Worm (Caenorhabditis elegans) whole organism, young adult: ENCODE data around the gene erd-2.2.

Source experiments
- B0035.1 ChIP-seq: sonication (generic microtip); optimal IDR thresholded peaks from 2 replicates; lab custom pipeline; 2016; ENCODE audit warnings: missing genetic modification characterization, mild to moderate bottlenecking, missing compliant biosample characterization, missing genotype, missing genetic modification reagents
- C17E4.6 ChIP-seq: fragments of 200-800 bp; sonication (Bioruptor generic); IDR thresholded peaks from 2 replicates; pipeline ENCODE4 v1.3.6; 2022; ENCODE audit warnings: missing genetic modification reagents, missing genetic modification characterization, missing compliant biosample characterization
- D2030.7 ChIP-seq: fragments of 200-800 bp; sonication (Bioruptor generic); IDR thresholded peaks from 2 replicates; pipeline ENCODE4 v1.3.6; 2022; ENCODE audit warnings: missing genetic modification reagents, missing genetic modification characterization, missing compliant biosample characterization
- F10E7.11 ChIP-seq: sonication (generic microtip); optimal IDR thresholded peaks from 2 replicates; lab custom pipeline; 2017; ENCODE audit warnings: mild to moderate bottlenecking, missing genetic modification characterization, moderate library complexity, missing compliant biosample characterization
- F22D6.2 ChIP-seq: sonication (generic microtip); optimal IDR thresholded peaks from 2 replicates; lab custom pipeline; 2016; ENCODE audit warnings: mild to moderate bottlenecking, missing genetic modification characterization, missing compliant biosample characterization
- F33H1.4 ChIP-seq: fragments of 200-800 bp; sonication (Bioruptor generic); IDR thresholded peaks from 2 replicates; pipeline ENCODE4 v1.3.6; 2022; ENCODE audit warnings: missing genetic modification reagents, missing genetic modification characterization, missing compliant biosample characterization
- F37B4.10 ChIP-seq: fragments of 200-800 bp; sonication (Bioruptor generic); IDR thresholded peaks from 2 replicates; pipeline ENCODE4 v1.3.6; 2022; ENCODE audit warnings: missing genetic modification characterization, missing compliant biosample characterization
- F52B5.7 ChIP-seq: sonication (generic microtip); optimal IDR thresholded peaks from 2 replicates; lab custom pipeline; 2016; ENCODE audit warnings: mild to moderate bottlenecking, missing genetic modification characterization, missing compliant biosample characterization
- T07F8.4 ChIP-seq: sonication (generic microtip); optimal IDR thresholded peaks from 2 replicates; lab custom pipeline; 2016; ENCODE audit warnings: mild to moderate bottlenecking, missing genetic modification characterization, moderate library complexity, missing compliant biosample characterization
- Y79H2A.3 ChIP-seq: fragments of 200-800 bp; sonication (Bioruptor generic); conservative IDR thresholded peaks from 2 replicates; pipeline ENCODE4 v1.3.6; 2022; ENCODE audit warnings: missing genetic modification reagents, missing genetic modification characterization, missing compliant biosample characterization
- Y95B8A.8 ChIP-seq: fragments of 200-800 bp; sonication (Bioruptor generic); IDR thresholded peaks from 2 replicates; pipeline ENCODE4 v1.3.6; 2022; ENCODE audit warnings: missing genetic modification reagents, missing genetic modification characterization, missing compliant biosample characterization
- aptf-3 ChIP-seq: fragments of 200-800 bp; sonication (Bioruptor generic); IDR thresholded peaks from 2 replicates; pipeline ENCODE4 v1.3.6; 2022; ENCODE audit warnings: missing genetic modification characterization, missing compliant biosample characterization
- athp-1 ChIP-seq: sonication (generic microtip); optimal IDR thresholded peaks from 2 replicates; lab custom pipeline; 2017; ENCODE audit warnings: mild to moderate bottlenecking, missing genetic modification characterization, missing compliant biosample characterization
- attf-5 ChIP-seq: fragments of 200-800 bp; sonication (Bioruptor generic); optimal IDR thresholded peaks from 2 replicates; lab custom pipeline; 2018; ENCODE audit warnings: mild to moderate bottlenecking, missing genetic modification characterization, missing compliant biosample characterization
- attf-6 ChIP-seq: fragments of 200-800 bp; sonication (Bioruptor generic); IDR thresholded peaks from 2 replicates; pipeline ENCODE4 v1.3.6; 2022; ENCODE audit warnings: missing genetic modification reagents, missing genetic modification characterization, missing compliant biosample characterization
- bed-1 ChIP-seq: fragments of 200-800 bp; sonication (Bioruptor generic); IDR thresholded peaks from 2 replicates; pipeline ENCODE4 v1.3.6; 2022; ENCODE audit warnings: missing genetic modification reagents, missing genetic modification characterization, missing compliant biosample characterization
- ccch-3 ChIP-seq: fragments of 200-800 bp; sonication (Bioruptor generic); optimal IDR thresholded peaks from 2 replicates; lab custom pipeline; 2018; ENCODE audit warnings: mild to moderate bottlenecking, missing genetic modification characterization, missing compliant biosample characterization
- cebp-1 ChIP-seq, 2 experiments: fragments of 200-800 bp in 1 of 2; sonication (Bioruptor generic) in 1 of 2; sonication (generic microtip) in 1 of 2; IDR thresholded peaks in 1 of 2; optimal IDR thresholded peaks in 1 of 2; 2 replicates each; pipeline versions ENCODE4 v1.3.6 to Lab custom; 2017 to 2022; ENCODE audit warnings: missing compliant biosample characterization in 2 of 2, missing genetic modification characterization in 2 of 2, mild to moderate bottlenecking in 1 of 2, missing genetic modification reagents in 1 of 2, moderate library complexity in 1 of 2
- ceh-100 ChIP-seq: fragments of 200-800 bp; sonication (Bioruptor generic); IDR thresholded peaks from 2 replicates; pipeline ENCODE4 v1.3.6; 2022; ENCODE audit warnings: missing genetic modification reagents, missing genetic modification characterization, missing compliant biosample characterization
- ceh-27 ChIP-seq: fragments of 200-800 bp; sonication (Bioruptor generic); optimal IDR thresholded peaks from 2 replicates; lab custom pipeline; 2018; ENCODE audit warnings: mild to moderate bottlenecking, missing genetic modification characterization, moderate library complexity, missing compliant biosample characterization
- ceh-58 ChIP-seq: fragments of 200-800 bp; sonication (Bioruptor generic); IDR thresholded peaks from 2 replicates; pipeline ENCODE4 v1.3.6; 2022; ENCODE audit warnings: missing genetic modification characterization, missing compliant biosample characterization
- ceh-79 ChIP-seq: sonication (generic microtip); optimal IDR thresholded peaks from 2 replicates; lab custom pipeline; 2017; ENCODE audit warnings: mild to moderate bottlenecking, missing genetic modification characterization, missing compliant biosample characterization
- ceh-91 ChIP-seq: fragments of 200-800 bp; sonication (Bioruptor generic); IDR thresholded peaks from 2 replicates; pipeline ENCODE4 v1.3.6; 2022; ENCODE audit warnings: missing genetic modification reagents, missing genetic modification characterization, missing compliant biosample characterization
- dox-1 ChIP-seq: fragments of 200-800 bp; sonication (Bioruptor generic); IDR thresholded peaks from 2 replicates; pipeline ENCODE4 v1.3.6; 2022; ENCODE audit warnings: missing genetic modification reagents, missing genetic modification characterization, missing compliant biosample characterization
- egl-18 ChIP-seq: fragments of 200-800 bp; sonication (Bioruptor generic); IDR thresholded peaks from 2 replicates; pipeline ENCODE4 v1.3.6; 2022; ENCODE audit warnings: missing genetic modification reagents, missing genetic modification characterization, missing compliant biosample characterization
- hlh-12 ChIP-seq: sonication (generic microtip); optimal IDR thresholded peaks from 2 replicates; lab custom pipeline; 2016; ENCODE audit warnings: missing genetic modification characterization, missing compliant biosample characterization
- hsf-1 ChIP-seq: fragments of 200-800 bp; sonication (Bioruptor generic); IDR thresholded peaks from 2 replicates; pipeline ENCODE4 v1.3.6; 2022; ENCODE audit warnings: missing genetic modification reagents, missing genetic modification characterization, missing compliant biosample characterization
- lin-26 ChIP-seq: fragments of 200-800 bp; sonication (Bioruptor generic); IDR thresholded peaks from 2 replicates; pipeline ENCODE4 v1.3.6; 2022; ENCODE audit warnings: missing genetic modification reagents, missing genetic modification characterization, missing compliant biosample characterization
- lin-54 ChIP-seq: fragments of 200-800 bp; sonication (Bioruptor generic); optimal IDR thresholded peaks from 2 replicates; lab custom pipeline; 2018; ENCODE audit warnings: mild to moderate bottlenecking, missing genetic modification characterization, missing compliant biosample characterization
- lir-1 ChIP-seq: fragments of 200-800 bp; sonication (Bioruptor generic); conservative IDR thresholded peaks from 2 replicates; pipeline ENCODE4 v1.3.6; 2022; ENCODE audit warnings: missing genetic modification reagents, missing genetic modification characterization, missing compliant biosample characterization
- madf-10 ChIP-seq: sonication (generic microtip); optimal IDR thresholded peaks from 2 replicates; lab custom pipeline; 2016; ENCODE audit warnings: mild to moderate bottlenecking, missing genetic modification characterization, missing compliant biosample characterization
- madf-8 ChIP-seq: fragments of 200-800 bp; sonication (Bioruptor generic); conservative IDR thresholded peaks from 2 replicates; pipeline ENCODE4 v1.3.6; 2022; ENCODE audit warnings: missing genetic modification reagents, missing genetic modification characterization, missing compliant biosample characterization
- mcd-1 ChIP-seq: fragments of 200-800 bp; sonication (Bioruptor generic); IDR thresholded peaks from 2 replicates; pipeline ENCODE4 v1.3.6; 2022; ENCODE audit warnings: missing genetic modification reagents, missing genetic modification characterization, missing compliant biosample characterization
- mes-4 ChIP-seq: sonication (generic microtip); optimal IDR thresholded peaks from 2 replicates; lab custom pipeline; 2016; ENCODE audit warnings: missing genotype, missing genetic modification characterization, missing compliant biosample characterization
- nfya-2 ChIP-seq: fragments of 200-800 bp; sonication (Bioruptor generic); IDR thresholded peaks from 2 replicates; pipeline ENCODE4 v1.3.6; 2022; ENCODE audit warnings: missing genetic modification reagents, missing genetic modification characterization, missing compliant biosample characterization
- nfyb-1 ChIP-seq: fragments of 200-800 bp; sonication (Bioruptor generic); IDR thresholded peaks from 2 replicates; pipeline ENCODE4 v1.3.6; 2022; ENCODE audit warnings: missing genetic modification reagents, missing genetic modification characterization, missing compliant biosample characterization
- nhr-120 ChIP-seq: fragments of 200-800 bp; sonication (Bioruptor generic); IDR thresholded peaks from 2 replicates; pipeline ENCODE4 v1.3.6; 2022; ENCODE audit warnings: missing genetic modification characterization, missing compliant biosample characterization
- nhr-90 ChIP-seq: sonication (generic microtip); optimal IDR thresholded peaks from 2 replicates; lab custom pipeline; 2016; ENCODE audit warnings: missing genotype, mild to moderate bottlenecking, missing genetic modification characterization, missing compliant biosample characterization
- pha-4 ChIP-seq: fragments of 150-350 bp; sonication (generic microtip); optimal IDR thresholded peaks from 2 replicates; lab custom pipeline; 2014; ENCODE audit warnings: missing biosample characterization, missing genetic modification reagents, missing genetic modification characterization
- rcor-1 ChIP-seq: fragments of 200-800 bp; sonication (Bioruptor generic); IDR thresholded peaks from 2 replicates; pipeline ENCODE4 v1.3.6; 2022; ENCODE audit warnings: missing genetic modification reagents, missing genetic modification characterization, missing compliant biosample characterization
- repo-1 ChIP-seq: sonication (generic microtip); optimal IDR thresholded peaks from 2 replicates; lab custom pipeline; 2017; ENCODE audit warnings: mild to moderate bottlenecking, missing genetic modification characterization, missing compliant biosample characterization
- sdz-38 ChIP-seq: sonication (generic microtip); optimal IDR thresholded peaks from 2 replicates; lab custom pipeline; 2016; ENCODE audit warnings: missing genotype, missing genetic modification characterization, missing compliant biosample characterization
- snpc-3.4 ChIP-seq: sonication (generic microtip); optimal IDR thresholded peaks from 2 replicates; lab custom pipeline; 2017; ENCODE audit warnings: missing genetic modification characterization, mild to moderate bottlenecking, missing compliant biosample characterization, antibody characterized with exemption, moderate library complexity, missing genotype, missing genetic modification reagents
- snpc-4 ChIP-seq, 5 experiments: fragments of 150-350 bp in 1 of 5; sonication (generic microtip) in 4 of 5; optimal IDR thresholded peaks; 2 replicates each; lab custom pipeline; 2014 to 2018; ENCODE audit warnings: missing genetic modification characterization in 5 of 5, missing biosample characterization in 3 of 5, antibody characterized with exemption in 2 of 5, mild to moderate bottlenecking in 2 of 5, missing compliant biosample characterization in 2 of 5, missing genotype in 2 of 5, moderate library complexity in 2 of 5, missing genetic modification reagents in 1 of 5
- tbp1 ChIP-seq: fragments of 200-800 bp; sonication (Bioruptor generic); optimal IDR thresholded peaks from 2 replicates; lab custom pipeline; 2018; ENCODE audit warnings: mild to moderate bottlenecking, missing genetic modification characterization, missing compliant biosample characterization
- ztf-22 ChIP-seq: fragments of 200-800 bp; sonication (Bioruptor generic); optimal IDR thresholded peaks from 2 replicates; lab custom pipeline; 2018; ENCODE audit warnings: mild to moderate bottlenecking, missing genetic modification characterization, moderate library complexity, missing compliant biosample characterization
- ztf-25 ChIP-seq: fragments of 200-800 bp; sonication (Bioruptor generic); IDR thresholded peaks from 2 replicates; pipeline ENCODE4 v1.3.6; 2022; ENCODE audit warnings: missing genetic modification reagents, missing genetic modification characterization, missing compliant biosample characterization
- ztf-26 ChIP-seq: sonication (generic microtip); optimal IDR thresholded peaks from 2 replicates; lab custom pipeline; 2017; ENCODE audit warnings: missing genetic modification characterization, missing compliant biosample characterization

The erd-2.2 gene

ce11 chrIII:5938790-5939452 lies 32.1 kb downstream of the erd-2.2 start (continued):
- TF ChIP-seq F52B5.7 (tag; lab: Kevin White, UChicago) (no peak), ceh-58 (GFP tag; lab: Robert Waterston, UW) (no peak), nhr-90 (tag; lab: Kevin White, UChicago) (no peak), attf-5 (GFP tag; lab: Kevin White, UChicago) (no peak), egl-18 (GFP tag; lab: Robert Waterston, UW) (no peak), pha-4 (tag; lab: Kevin White, UChicago) (no peak), lin-54 (GFP tag; lab: Kevin White, UChicago) (peak; percentile 75), ceh-79 (tag; lab: Kevin White, UChicago) (no peak), F33H1.4 (peak; percentile 96), C17E4.6 (GFP tag; lab: Robert Waterston, UW) (0 out of 2 replicates have a peak, but pooled peaks have one; percentile 29), F22D6.2 (tag; lab: Kevin White, UChicago) (no peak), F10E7.11 (tag; lab: Kevin White, UChicago) (no peak), dox-1 (peak; percentile 77), B0035.1 (tag; lab: Kevin White, UChicago) (no peak), hlh-12 (tag; lab: Kevin White, UChicago) (no peak), nhr-120 (GFP tag; lab: Robert Waterston, UW) (no peak), ztf-25 (no peak), nfya-2 (GFP tag; lab: Robert Waterston, UW) (no peak), Y79H2A.3 (GFP tag; lab: Robert Waterston, UW) (no peak), sdz-38 (tag; lab: Kevin White, UChicago) (no peak), ztf-22 (GFP tag; lab: Kevin White, UChicago) (no peak), Y95B8A.8 (GFP tag; lab: Robert Waterston, UW) (peak; percentile 89), T07F8.4 (tag; lab: Kevin White, UChicago) (peak; percentile 13), ceh-100 (GFP tag; lab: Robert Waterston, UW) (no peak), D2030.7 (peak; percentile 88), cebp-1 (GFP tag; IDR thresholded peaks at IDR 0.05; lab: Robert Waterston, UW) (peak; percentile 64; the same call in 1 of the 2 replicates), cebp-1 (tag; optimal IDR thresholded peaks at IDR 0.05; lab: Kevin White, UChicago) (no peak), snpc-4 (GFP tag; optimal IDR thresholded peaks at IDR 0.05; lab: Kevin White, UChicago) (no peak), snpc-4 (tag; optimal IDR thresholded peaks at IDR 0.05; lab: Kevin White, UChicago) (peak in 1 of 4 experiments; percentile 34), lin-26 (GFP tag; lab: Robert Waterston, UW) (no peak), nfyb-1 (GFP tag; lab: Robert Waterston, UW) (no peak), ceh-27 (GFP tag; lab: Kevin White, UChicago) (no peak), bed-1 (no peak), attf-6 (GFP tag; lab: Robert Waterston, UW) (no peak), hsf-1 (GFP tag; lab: Robert Waterston, UW) (peak; percentile 98), rcor-1 (GFP tag; lab: Robert Waterston, UW) (peak; percentile 64), snpc-3.4 (tag; lab: Kevin White, UChicago) (peak; percentile 78), ccch-3 (GFP tag; lab: Kevin White, UChicago) (no peak), aptf-3 (GFP tag; lab: Robert Waterston, UW) (no peak), tbp1 (GFP tag; lab: Kevin White, UChicago) (no peak), repo-1 (no peak), lir-1 (0 out of 2 replicates have a peak, but pooled peaks have one; percentile 5), madf-10 (tag; lab: Kevin White, UChicago) (no peak), madf-8 (GFP tag; lab: Robert Waterston, UW) (peak; percentile 88), F37B4.10 (GFP tag; lab: Robert Waterston, UW) (no peak), mcd-1 (GFP tag; lab: Robert Waterston, UW) (peak; percentile 43; the same call in 1 of the 2 replicates), mes-4 (tag; lab: Kevin White, UChicago) (no peak), ceh-91 (GFP tag; lab: Robert Waterston, UW) (peak; percentile 93), ztf-26 (tag; lab: Kevin White, UChicago) (no peak), athp-1 (peak; percentile 10)
